Worm (Caenorhabditis elegans) whole organism, mixed stage, embryonic: ENCODE data around the gene ipla-6.

ENCODE experiments used
- unc-62 ChIP-seq: fragments of 150-350 bp; optimal IDR thresholded peaks from 2 replicates; lab custom pipeline; 2014; ENCODE audit warnings: missing biosample characterization, missing genetic modification reagents, missing genetic modification characterization
- ztf-11 ChIP-seq: fragments of 150-350 bp; optimal IDR thresholded peaks from 2 replicates; lab custom pipeline; 2014; ENCODE audit warnings: missing biosample characterization, missing genetic modification characterization

- no peak for TF ChIP-seq unc-62 (GFP tag; lab: Kevin White, UChicago)
- no peak for TF ChIP-seq ztf-11 (tag; lab: Kevin White, UChicago)
These were observed 15.8 kb upstream of the ipla-6 start, which contains the start of gene Y73B6BL.29 for ce11 chrIV:6321667-6322066.
